Fruit fly (Drosophila melanogaster): ENCODE results near the gene Sirt4.
A peak's percentile ranks its signal among the peaks of the same experiment; 100 is the strongest.

The Sirt4 gene

dm6 chrX:5679079-5679932, 13.6 kb upstream of the Sirt4 start:
- no peak for TF ChIP-seq noc (tag; optimal IDR thresholded peaks at IDR 0.05)

dm6 chrX:5678178-5678470, 12.4 kb upstream of the Sirt4 start:
- no peak for TF ChIP-seq noc (tag; optimal IDR thresholded peaks at IDR 0.05)

DNA sequence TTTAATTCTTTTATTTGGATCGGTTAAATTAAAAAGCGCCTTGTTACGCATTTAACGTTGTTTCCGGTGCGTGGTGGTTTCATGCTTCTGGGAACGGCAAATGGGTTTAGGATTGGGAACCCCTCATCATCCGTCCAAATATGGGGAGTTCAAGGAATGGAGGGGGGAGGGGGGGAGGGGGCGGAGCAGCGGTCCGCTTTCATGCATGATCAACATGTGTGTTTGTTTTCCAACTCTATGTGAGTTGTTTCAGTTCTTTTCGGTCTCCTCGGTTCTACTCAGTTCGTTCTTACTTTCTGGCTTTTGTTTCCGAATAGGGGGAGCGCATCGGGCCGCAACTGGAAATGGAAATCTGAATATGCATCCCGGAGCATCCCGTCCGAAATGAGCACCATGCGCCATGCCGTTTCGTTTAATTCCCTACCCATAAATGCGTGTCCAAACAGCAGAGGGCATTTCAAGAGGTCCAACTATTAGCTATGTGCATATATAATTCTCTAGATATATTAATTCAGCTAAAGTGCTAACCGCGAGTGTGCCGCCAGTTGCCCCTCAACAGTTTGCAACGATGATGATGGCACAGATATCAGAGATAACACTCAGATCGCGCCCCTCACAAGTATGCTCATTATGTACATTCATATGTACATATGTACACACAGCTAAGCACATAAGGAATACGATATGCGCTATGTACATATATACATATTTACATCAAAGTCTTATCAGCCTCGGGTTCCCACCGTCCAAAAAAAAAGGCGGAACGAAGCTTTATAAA, 11.8 kb upstream of the Sirt4 start:
- no peak for TF ChIP-seq noc (tag; optimal IDR thresholded peaks at IDR 0.05)

DNA sequence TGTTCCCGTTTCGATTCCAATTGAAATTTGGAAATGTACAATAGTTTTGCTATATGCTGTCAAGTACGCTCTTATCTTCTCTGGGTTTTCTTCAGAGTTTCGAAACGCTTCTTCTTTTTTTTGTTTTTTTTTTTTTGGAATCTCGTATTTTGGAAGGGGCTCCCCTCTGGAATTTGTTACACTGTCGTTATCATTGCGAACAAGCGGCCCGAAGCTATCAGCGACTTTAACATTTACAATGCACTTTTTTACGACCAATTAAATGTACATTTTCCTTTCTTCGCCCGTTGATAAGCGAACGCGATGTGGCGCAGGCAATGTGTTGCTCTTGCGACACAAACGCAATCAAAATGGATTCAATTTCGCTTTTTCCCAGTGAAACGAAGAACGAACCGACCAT, 11.1 kb upstream of the Sirt4 start:
- TF ChIP-seq noc (tag; optimal IDR thresholded peaks at IDR 0.05) = no peak

DNA sequence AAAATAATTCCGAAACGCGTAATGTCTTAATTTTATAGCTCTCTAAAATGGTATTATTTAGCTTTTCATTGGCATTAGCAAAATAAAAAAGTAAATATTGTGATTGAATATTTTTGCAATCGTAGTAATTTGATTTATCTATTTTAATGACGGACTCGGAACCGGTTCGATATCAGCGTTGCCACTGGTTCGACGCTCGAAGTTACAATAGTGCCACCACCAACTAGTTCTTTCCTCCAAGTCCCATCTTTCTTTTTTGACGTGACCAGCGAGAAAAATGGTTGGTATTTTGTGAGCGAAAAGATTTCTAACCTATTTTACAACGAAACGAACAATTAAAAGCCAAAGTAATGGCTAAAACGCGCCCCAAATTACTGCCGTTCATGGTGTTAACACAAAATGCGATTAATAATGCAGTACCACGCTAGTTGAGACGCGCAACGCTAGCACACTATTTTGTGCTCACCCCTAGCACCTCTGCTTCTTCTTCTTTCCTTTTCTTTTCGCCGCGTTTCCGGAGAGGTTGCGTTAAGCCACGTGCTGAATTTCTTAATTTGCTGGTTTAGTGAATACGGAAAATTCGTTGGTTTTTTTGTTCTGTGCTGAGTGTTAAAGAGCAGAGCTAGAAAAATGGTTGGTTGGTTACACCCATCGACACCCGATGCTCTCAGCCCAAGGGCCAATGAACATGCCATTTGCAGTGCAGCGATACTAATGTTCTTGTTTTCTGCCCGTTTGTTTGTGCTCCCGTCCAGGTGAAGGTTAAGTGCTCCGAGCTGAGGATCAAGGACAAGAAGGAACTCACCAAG, 6.7 kb upstream of the Sirt4 start, which contains the start of gene RpL35:
TSS of gene RpL35 (plus strand) at position 159 of the 809 bp plus-strand sequence.
- TF ChIP-seq noc (tag; optimal IDR thresholded peaks at IDR 0.05) = peak; percentile 51

DNA sequence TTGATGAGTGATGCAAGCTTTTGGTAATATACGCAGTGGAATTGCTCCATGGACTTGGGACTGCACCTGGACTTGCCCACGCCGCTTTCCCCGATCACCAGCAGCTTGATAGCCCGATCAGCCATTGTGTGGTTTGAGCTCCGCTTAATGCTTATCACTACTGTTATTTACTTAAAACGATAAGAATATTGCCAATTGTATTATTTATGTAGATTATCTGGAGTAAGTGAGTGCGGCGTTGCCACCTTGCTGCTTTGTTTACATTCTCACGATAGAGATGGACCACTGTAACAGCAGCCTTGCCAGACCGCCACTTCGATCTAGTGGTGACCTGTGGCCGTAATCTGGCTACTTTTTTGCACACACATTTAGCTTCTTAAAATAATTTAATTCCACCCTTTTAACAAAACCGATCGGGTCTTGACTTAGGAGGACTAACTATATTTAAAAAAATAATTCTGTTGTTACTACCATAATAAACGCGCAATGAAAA, 5.8 kb upstream of the Sirt4 start, which contains the start of gene Rab18:
TSS of gene Rab18 (minus strand) at position 276 of the 493 bp plus-strand sequence.
- TF ChIP-seq noc (tag; optimal IDR thresholded peaks at IDR 0.05) = no peak

- no peak for TF ChIP-seq noc (tag; optimal IDR thresholded peaks at IDR 0.05)
These were observed 1.5 kb downstream of the Sirt4 start for dm6 chrX:5664222-5664621.

- no peak for TF ChIP-seq noc (tag; optimal IDR thresholded peaks at IDR 0.05)
These were observed 3.0 kb downstream of the Sirt4 start, which contains the start of gene OtopLc for dm6 chrX:5662761-5663160. TSS of gene OtopLc (minus strand) at chrX:5662861.

DNA sequence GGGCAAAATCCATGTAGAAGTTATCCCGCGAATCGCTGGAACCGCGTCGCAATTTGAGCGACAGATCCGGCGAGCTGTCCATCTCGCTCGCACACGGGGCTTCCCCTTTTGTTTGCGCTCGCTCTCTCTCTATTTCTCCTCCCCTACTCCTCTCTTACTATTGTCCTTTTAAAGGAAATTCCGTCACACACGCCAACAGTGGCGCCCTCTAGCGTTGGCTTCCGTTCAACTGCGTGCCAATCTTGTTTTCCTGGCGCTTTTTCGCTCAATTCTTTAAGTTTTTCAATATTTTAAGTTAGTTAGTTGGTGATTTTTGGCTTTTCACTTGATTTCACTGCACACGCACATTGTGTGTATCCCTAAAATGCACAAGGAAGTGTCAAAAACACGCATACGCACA, 3.8 kb downstream of the Sirt4 start:
- no peak for TF ChIP-seq noc (tag; optimal IDR thresholded peaks at IDR 0.05)

dm6 chrX:5649998-5650397, 15.7 kb downstream of the Sirt4 start:
- TF ChIP-seq noc (tag; optimal IDR thresholded peaks at IDR 0.05) = no peak

- no peak for TF ChIP-seq noc (tag; optimal IDR thresholded peaks at IDR 0.05)
These were observed 16.4 kb downstream of the Sirt4 start for dm6 chrX:5649387-5649786.

dm6 chrX:5648437-5648959, 17.2 kb downstream of the Sirt4 start, which contains the start of gene OtopLa:
TSS of gene OtopLa (minus strand) at chrX:5648487.
- no peak for TF ChIP-seq noc (tag; optimal IDR thresholded peaks at IDR 0.05)

dm6 chrX:5646228-5646627, 19.5 kb downstream of the Sirt4 start:
- TF ChIP-seq noc (tag; optimal IDR thresholded peaks at IDR 0.05) = no peak

dm6 chrX:5639083-5639482, 26.7 kb downstream of the Sirt4 start:
- no peak for TF ChIP-seq noc (tag; optimal IDR thresholded peaks at IDR 0.05)

DNA sequence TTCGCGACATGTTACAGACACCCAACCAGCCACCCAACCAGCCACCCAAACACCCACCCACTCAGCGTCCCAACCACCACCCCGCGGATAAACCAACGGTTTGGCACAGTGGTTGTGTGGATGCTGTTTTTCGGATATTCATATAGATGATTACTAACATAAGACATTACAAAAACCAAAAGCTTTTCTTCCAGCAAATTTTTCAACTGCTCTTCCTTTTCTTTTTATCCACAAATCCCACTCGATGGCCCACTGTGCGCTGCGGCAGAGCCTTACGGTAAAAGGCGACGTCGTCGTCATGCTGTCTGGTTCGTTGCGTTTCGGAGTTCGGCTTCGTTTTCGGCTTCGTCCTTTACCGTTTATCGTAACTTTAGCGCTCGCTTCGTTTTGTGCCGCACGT, 27.2 kb downstream of the Sirt4 start:
- TF ChIP-seq noc (tag; optimal IDR thresholded peaks at IDR 0.05) = no peak

- no peak for TF ChIP-seq noc (tag; optimal IDR thresholded peaks at IDR 0.05)
These were observed 28.2 kb downstream of the Sirt4 start for dm6 chrX:5637543-5637942.
